Fruit fly (Drosophila melanogaster) whole organism, prepupa: ENCODE results near the gene Oatp33Ea.
A peak's percentile ranks its signal among the peaks of the same experiment; 100 is the strongest.

Source experiments
- CG10631 ChIP-seq: fragments of 200-800 bp; sonication (Bioruptor generic); optimal IDR thresholded peaks from 2 replicates; lab custom pipeline; 2016; ENCODE audit warnings: missing biosample characterization, missing genetic modification characterization
- CG10669 ChIP-seq: fragments of 200-800 bp; sonication (Bioruptor generic); optimal IDR thresholded peaks from 3 replicates; lab custom pipeline; 2018; ENCODE audit warnings: missing biosample characterization, mild to moderate bottlenecking, missing genetic modification characterization, moderate library complexity
- CG11762 ChIP-seq: fragments of 200-800 bp; sonication (Bioruptor generic); optimal IDR thresholded peaks from 3 replicates; lab custom pipeline; 2016; ENCODE audit warnings: missing biosample characterization, missing genetic modification characterization; ENCODE audit not compliant: insufficient read depth
- CG11902 ChIP-seq: fragments of 200-800 bp; sonication (Bioruptor generic); optimal IDR thresholded peaks from 3 replicates; lab custom pipeline; 2016; ENCODE audit warnings: missing biosample characterization, missing genetic modification characterization
- CG15336 ChIP-seq: fragments of 200-800 bp; sonication (Bioruptor generic); IDR thresholded peaks from 2 replicates; pipeline ENCODE4 v1.3.6; 2022; ENCODE audit warnings: missing biosample characterization, missing genetic modification characterization
- CG1621 ChIP-seq: fragments of 200-800 bp; sonication (Bioruptor generic); optimal IDR thresholded peaks from 3 replicates; lab custom pipeline; 2018; ENCODE audit warnings: missing biosample characterization, mild to moderate bottlenecking, missing genetic modification characterization
- CG16779 ChIP-seq: fragments of 200-800 bp; sonication (Bioruptor generic); optimal IDR thresholded peaks from 3 replicates; lab custom pipeline; 2017; ENCODE audit warnings: missing biosample characterization, mild to moderate bottlenecking, missing genetic modification characterization
- CG3032 ChIP-seq: fragments of 200-800 bp; optimal IDR thresholded peaks from 2 replicates; lab custom pipeline; 2019; ENCODE audit warnings: missing biosample characterization, mild to moderate bottlenecking, missing genetic modification characterization, moderate library complexity
- CG32006 ChIP-seq: fragments of 200-800 bp; sonication (Bioruptor generic); optimal IDR thresholded peaks from 3 replicates; lab custom pipeline; 2017; ENCODE audit warnings: missing biosample characterization, mild to moderate bottlenecking, missing genetic modification characterization
- CG34406 ChIP-seq: fragments of 200-800 bp; sonication (Bioruptor generic); optimal IDR thresholded peaks from 3 replicates; lab custom pipeline; 2016; ENCODE audit warnings: missing biosample characterization, missing genetic modification characterization
- CG3919 ChIP-seq: fragments of 200-800 bp; sonication (Bioruptor generic); optimal IDR thresholded peaks from 3 replicates; lab custom pipeline; 2016; ENCODE audit warnings: missing biosample characterization, missing genetic modification characterization
- CG4318 ChIP-seq: fragments of 200-800 bp; sonication (Bioruptor generic); optimal IDR thresholded peaks from 3 replicates; lab custom pipeline; 2017; ENCODE audit warnings: missing biosample characterization, mild to moderate bottlenecking, missing genetic modification characterization
- CG6163 ChIP-seq: fragments of 200-800 bp; sonication (Bioruptor generic); IDR thresholded peaks from 3 replicates; pipeline ENCODE4 v1.3.6; 2022; ENCODE audit warnings: missing biosample characterization, missing genetic modification characterization
- CG6276 ChIP-seq: fragments of 200-800 bp; sonication (Bioruptor generic); optimal IDR thresholded peaks from 2 replicates; lab custom pipeline; 2017; ENCODE audit warnings: missing biosample characterization, mild to moderate bottlenecking, missing genetic modification characterization
- CG6792 ChIP-seq: fragments of 200-800 bp; sonication (Bioruptor generic); optimal IDR thresholded peaks from 3 replicates; lab custom pipeline; 2016; ENCODE audit warnings: missing biosample characterization, missing genetic modification characterization
- CG6808 ChIP-seq: fragments of 200-800 bp; sonication (Bioruptor generic); optimal IDR thresholded peaks from 3 replicates; lab custom pipeline; 2017; ENCODE audit warnings: missing biosample characterization, missing genetic modification characterization, mild to moderate bottlenecking, moderate library complexity, missing genetic modification reagents
- CG6854 ChIP-seq: fragments of 200-800 bp; sonication (Bioruptor generic); optimal IDR thresholded peaks from 2 replicates; lab custom pipeline; 2017; ENCODE audit warnings: missing biosample characterization, mild to moderate bottlenecking, missing genetic modification characterization
- CG7368 ChIP-seq: fragments of 200-800 bp; sonication (Bioruptor generic); optimal IDR thresholded peaks from 3 replicates; lab custom pipeline; 2016; ENCODE audit warnings: missing biosample characterization, missing genetic modification characterization
- CG8119 ChIP-seq: fragments of 200-800 bp; sonication (Bioruptor generic); IDR thresholded peaks from 3 replicates; pipeline ENCODE4 v1.3.6; 2022; ENCODE audit warnings: missing biosample characterization, missing genetic modification characterization
- CG8319 ChIP-seq: fragments of 200-800 bp; sonication (Bioruptor generic); optimal IDR thresholded peaks from 3 replicates; lab custom pipeline; 2016; ENCODE audit warnings: missing biosample characterization, missing genetic modification characterization
- CG8632 ChIP-seq: fragments of 200-800 bp; sonication (Bioruptor generic); optimal IDR thresholded peaks from 3 replicates; lab custom pipeline; 2016; ENCODE audit warnings: missing biosample characterization, missing genetic modification characterization
- Eip75B ChIP-seq: fragments of 200-800 bp; sonication (Bioruptor generic); optimal IDR thresholded peaks from 3 replicates; lab custom pipeline; 2016; ENCODE audit warnings: missing biosample characterization, missing genetic modification characterization
- Eip78C ChIP-seq: fragments of 200-800 bp; sonication (Bioruptor generic); peaks from one replicate; lab custom pipeline; 2016; ENCODE audit warnings: missing biosample characterization, missing genetic modification characterization
- Eip93F ChIP-seq: fragments of 200-800 bp; sonication (Bioruptor generic); optimal IDR thresholded peaks from 2 replicates; lab custom pipeline; 2016; ENCODE audit warnings: missing biosample characterization, mild to moderate bottlenecking, missing genetic modification characterization
- Ets96B ChIP-seq: fragments of 200-800 bp; optimal IDR thresholded peaks from 2 replicates; lab custom pipeline; 2019; ENCODE audit warnings: missing biosample characterization, mild to moderate bottlenecking, missing genetic modification characterization, moderate library complexity
- Gug ChIP-seq: fragments of 200-800 bp; sonication (Bioruptor generic); IDR thresholded peaks from 2 replicates; pipeline ENCODE4 v1.3.6; 2022; ENCODE audit warnings: missing biosample characterization, missing genetic modification characterization
- Hr38 ChIP-seq: sonication (Bioruptor generic); optimal IDR thresholded peaks from 2 replicates; lab custom pipeline; 2016; ENCODE audit warnings: missing biosample characterization, missing genetic modification characterization
- Hr39 ChIP-seq: fragments of 200-800 bp; sonication (Bioruptor generic); optimal IDR thresholded peaks from 2 replicates; lab custom pipeline; 2016; ENCODE audit warnings: missing biosample characterization, missing genetic modification characterization
- Lpt ChIP-seq: fragments of 200-800 bp; sonication (Bioruptor generic); optimal IDR thresholded peaks from 3 replicates; lab custom pipeline; 2016; ENCODE audit warnings: missing biosample characterization, missing genetic modification characterization
- Met ChIP-seq: fragments of 200-800 bp; sonication (Bioruptor generic); optimal IDR thresholded peaks from 3 replicates; lab custom pipeline; 2016; ENCODE audit warnings: missing biosample characterization, missing genetic modification characterization
- OdsH ChIP-seq: fragments of 200-800 bp; sonication (Bioruptor generic); optimal IDR thresholded peaks from 3 replicates; lab custom pipeline; 2016; ENCODE audit warnings: missing biosample characterization, missing genetic modification characterization
- Smox ChIP-seq: fragments of 200-800 bp; sonication (Bioruptor generic); optimal IDR thresholded peaks from 3 replicates; lab custom pipeline; 2016; ENCODE audit warnings: missing biosample characterization, missing genetic modification characterization
- Sox15 ChIP-seq: fragments of 200-800 bp; sonication (Bioruptor generic); optimal IDR thresholded peaks from 3 replicates; lab custom pipeline; 2016; ENCODE audit warnings: missing biosample characterization, missing genetic modification characterization
- achi ChIP-seq: fragments of 200-800 bp; sonication (Bioruptor generic); optimal IDR thresholded peaks from 3 replicates; lab custom pipeline; 2016; ENCODE audit warnings: missing biosample characterization, missing genetic modification characterization
- acj6 ChIP-seq: fragments of 200-800 bp; sonication (Bioruptor generic); optimal IDR thresholded peaks from 3 replicates; lab custom pipeline; 2016; ENCODE audit warnings: missing biosample characterization, missing genetic modification characterization
- cyc ChIP-seq: fragments of 200-800 bp; sonication (Bioruptor generic); optimal IDR thresholded peaks from 3 replicates; lab custom pipeline; 2016; ENCODE audit warnings: missing biosample characterization, missing genetic modification characterization
- dac ChIP-seq: fragments of 200-800 bp; sonication (Bioruptor generic); optimal IDR thresholded peaks from 2 replicates; lab custom pipeline; 2017; ENCODE audit warnings: missing biosample characterization, mild to moderate bottlenecking, missing genetic modification characterization
- dsx ChIP-seq: fragments of 200-800 bp; optimal IDR thresholded peaks from 3 replicates; lab custom pipeline; 2019; ENCODE audit warnings: missing biosample characterization, mild to moderate bottlenecking, missing genetic modification characterization, moderate library complexity; ENCODE audit not compliant: poor library complexity, severe bottlenecking
- eg ChIP-seq: fragments of 200-800 bp; sonication (Bioruptor generic); IDR thresholded peaks from 3 replicates; pipeline ENCODE4 v1.3.6; 2022; ENCODE audit warnings: missing biosample characterization, missing genetic modification characterization
- esn ChIP-seq: fragments of 200-800 bp; sonication (Bioruptor generic); optimal IDR thresholded peaks from 2 replicates; lab custom pipeline; 2016; ENCODE audit warnings: missing biosample characterization, mild to moderate bottlenecking, missing genetic modification characterization, moderate library complexity
- fd59A ChIP-seq: fragments of 200-800 bp; sonication (Bioruptor generic); optimal IDR thresholded peaks from 2 replicates; lab custom pipeline; 2017; ENCODE audit warnings: missing biosample characterization, mild to moderate bottlenecking, missing genetic modification characterization, missing genetic modification reagents
- fkh ChIP-seq: fragments of 200-800 bp; sonication (Bioruptor generic); optimal IDR thresholded peaks from 3 replicates; lab custom pipeline; 2017; ENCODE audit warnings: missing biosample characterization, mild to moderate bottlenecking, missing genetic modification characterization, moderate library complexity
- net ChIP-seq: fragments of 200-800 bp; sonication (Bioruptor generic); optimal IDR thresholded peaks from 3 replicates; lab custom pipeline; 2016; ENCODE audit warnings: missing biosample characterization, missing genetic modification characterization
- pdm3 ChIP-seq: fragments of 200-800 bp; sonication (Bioruptor generic); optimal IDR thresholded peaks from 3 replicates; lab custom pipeline; 2016; ENCODE audit warnings: missing biosample characterization, missing genetic modification characterization
- ss ChIP-seq, 2 experiments: fragments of 200-800 bp; sonication (Bioruptor generic); optimal IDR thresholded peaks; 2 replicates in 1 of 2; 3 replicates in 1 of 2; lab custom pipeline; 2017 to 2018; ENCODE audit warnings: mild to moderate bottlenecking in 2 of 2, missing biosample characterization in 2 of 2, missing genetic modification characterization in 2 of 2, moderate library complexity in 1 of 2
- svp ChIP-seq: fragments of 200-800 bp; sonication (Bioruptor generic); peaks from one replicate; lab custom pipeline; 2016; ENCODE audit warnings: missing biosample characterization, missing genetic modification characterization
- vri ChIP-seq: fragments of 200-800 bp; sonication (Bioruptor generic); optimal IDR thresholded peaks from 3 replicates; lab custom pipeline; 2016; ENCODE audit warnings: missing biosample characterization, mild to moderate bottlenecking, missing genetic modification characterization

The Oatp33Ea gene

dm6 chr2L:12463037-12463436, 17.3 kb upstream of the Oatp33Ea start (continued):
- TF ChIP-seq CG8319 = no peak
- no peak for TF ChIP-seq CG4318
- no peak for TF ChIP-seq CG32006
- TF ChIP-seq fd59A = no peak
- no peak for TF ChIP-seq achi (GFP tag; lab: Kevin White, UChicago)
- TF ChIP-seq Smox (GFP tag; lab: Kevin White, UChicago) = no peak
- no peak for TF ChIP-seq CG10669 (GFP tag; lab: Kevin White, UChicago)

dm6 chr2L:12460767-12461739, 15.3 kb upstream of the Oatp33Ea start:
- TF ChIP-seq fd59A (no peak), CG6276 (GFP tag; lab: Kevin White, UChicago) (peak; percentile 64), eg (GFP tag; lab: Robert Waterston, UW) (peak; percentile 80), net (GFP tag; lab: Kevin White, UChicago) (peak; percentile 72), CG15336 (no peak; the same call in 1 of the 2 replicates), CG1621 (tag; lab: Kevin White, UChicago) (peak; percentile 39), pdm3 (peak; percentile 26), CG6808 (GFP tag; lab: Kevin White, UChicago) (peak; percentile 85), CG8119 (GFP tag; lab: Robert Waterston, UW) (peak; percentile 58; the same call in 2 of the 3 replicates), CG11902 (GFP tag; lab: Kevin White, UChicago) (no peak), OdsH (no peak), CG6854 (peak; percentile 91), CG10669 (GFP tag; lab: Kevin White, UChicago) (peak; percentile 50), CG10631 (GFP tag; lab: Kevin White, UChicago) (peak; percentile 32), CG34406 (GFP tag; lab: Kevin White, UChicago) (peak; percentile 69), vri (peak; percentile 78), Gug (GFP tag; lab: Robert Waterston, UW) (no peak), ss (GFP tag; optimal IDR thresholded peaks at IDR 0.05; lab: Kevin White, UChicago) (peak; percentile 79 to 84), fkh (GFP tag; lab: Kevin White, UChicago) (peak; percentile 99), CG11762 (no peak), CG3032 (tag; lab: Kevin White, UChicago) (peak; percentile 35), CG32006 (peak; percentile 18), Smox (GFP tag; lab: Kevin White, UChicago) (peak; percentile 57), CG6163 (GFP tag; lab: Robert Waterston, UW) (peak; percentile 66; the same call in 2 of the 3 replicates), achi (GFP tag; lab: Kevin White, UChicago) (peak; percentile 35), dsx (GFP tag; lab: Kevin White, UChicago) (peak; percentile 62), Hr38 (GFP tag; lab: Kevin White, UChicago) (no peak), Eip78C (GFP tag; lab: Kevin White, UChicago) (peak; percentile 88), CG8632 (GFP tag; lab: Kevin White, UChicago) (peak; percentile 34), Eip75B (peak; percentile 51), Hr39 (no peak), CG8319 (no peak), CG3919 (GFP tag; lab: Kevin White, UChicago) (peak; percentile 58), Eip93F (peak; percentile 86), cyc (GFP tag; lab: Kevin White, UChicago) (no peak), svp (peak; percentile 71), Sox15 (no peak), dac (GFP tag; lab: Kevin White, UChicago) (no peak), acj6 (peak; percentile 8), Lpt (peak; percentile 42), Met (GFP tag; lab: Kevin White, UChicago) (peak; percentile 63), CG6792 (peak; percentile 32), Ets96B (peak; percentile 49), esn (GFP tag; lab: Kevin White, UChicago) (peak; percentile 69), CG7368 (GFP tag; lab: Kevin White, UChicago) (no peak), CG16779 (peak; percentile 64)
